Worm (Caenorhabditis elegans) whole organism, early embryonic: Measurements from ENCODE around the gene frpr-17.

Experiments used
- B0310.2 ChIP-seq: sonication (generic microtip); optimal IDR thresholded peaks from 2 replicates; lab custom pipeline; 2016; ENCODE audit warnings: mild to moderate bottlenecking, missing genetic modification characterization, missing compliant biosample characterization
- F13C5.2 ChIP-seq: sonication (generic microtip); optimal IDR thresholded peaks from 2 replicates; lab custom pipeline; 2017; ENCODE audit warnings: mild to moderate bottlenecking, missing genetic modification characterization, inconsistent platforms, missing compliant biosample characterization
- aly-1 ChIP-seq: sonication (generic microtip); optimal IDR thresholded peaks from 2 replicates; lab custom pipeline; 2016; ENCODE audit warnings: missing genetic modification characterization, missing compliant biosample characterization
- ama-1 ChIP-seq: fragments of 150-350 bp; optimal IDR thresholded peaks from 2 replicates; lab custom pipeline; 2014
- ceh-13 ChIP-seq: fragments of 200-800 bp; sonication (Bioruptor generic); optimal IDR thresholded peaks from 2 replicates; lab custom pipeline; 2018; ENCODE audit warnings: mild to moderate bottlenecking, missing genetic modification characterization, missing compliant biosample characterization
- ceh-36 ChIP-seq: sonication (generic microtip); optimal IDR thresholded peaks from 2 replicates; lab custom pipeline; 2016; ENCODE audit warnings: missing genetic modification characterization, inconsistent platforms, missing compliant biosample characterization
- ets-7 ChIP-seq: sonication (generic microtip); optimal IDR thresholded peaks from 2 replicates; lab custom pipeline; 2016; ENCODE audit warnings: missing genotype, missing genetic modification characterization, missing compliant biosample characterization
- flt-1 ChIP-seq: fragments of 200-800 bp; sonication (Bioruptor generic); IDR thresholded peaks from 2 replicates; pipeline ENCODE4 v1.3.6; 2022; ENCODE audit warnings: missing genetic modification characterization, missing compliant biosample characterization
- hmbx-1 ChIP-seq: sonication (generic microtip); optimal IDR thresholded peaks from 2 replicates; lab custom pipeline; 2016; ENCODE audit warnings: mild to moderate bottlenecking, missing genetic modification characterization, missing compliant biosample characterization
- hmg-4 ChIP-seq: fragments of 200-800 bp; sonication (Bioruptor generic); optimal IDR thresholded peaks from 2 replicates; lab custom pipeline; 2018; ENCODE audit warnings: mild to moderate bottlenecking, missing genetic modification characterization, missing compliant biosample characterization
- hnd-1 ChIP-seq: sonication (generic microtip); optimal IDR thresholded peaks from 2 replicates; lab custom pipeline; 2016; ENCODE audit warnings: missing genetic modification characterization, missing compliant biosample characterization
- pes-1 ChIP-seq: fragments of 200-800 bp; sonication (Bioruptor generic); IDR thresholded peaks from 2 replicates; pipeline ENCODE4 v1.3.6; 2022; ENCODE audit warnings: missing genetic modification reagents, missing genetic modification characterization, missing compliant biosample characterization
- scrt-1 ChIP-seq: fragments of 200-800 bp; sonication (Bioruptor generic); IDR thresholded peaks from 2 replicates; pipeline ENCODE4 v1.3.6; 2022; ENCODE audit warnings: missing genetic modification characterization, missing compliant biosample characterization
- sea-1 ChIP-seq: fragments of 200-800 bp; sonication (Bioruptor generic); conservative IDR thresholded peaks from 2 replicates; pipeline ENCODE4 v1.3.6; 2022; ENCODE audit warnings: missing genetic modification characterization, missing compliant biosample characterization
- tbx-11 ChIP-seq: fragments of 200-800 bp; sonication (Bioruptor generic); IDR thresholded peaks from 2 replicates; pipeline ENCODE4 v1.3.6; 2022; ENCODE audit warnings: missing genetic modification characterization, missing compliant biosample characterization
- tbx-37 ChIP-seq: fragments of 200-800 bp; sonication (Bioruptor generic); conservative IDR thresholded peaks from 2 replicates; pipeline ENCODE4 v1.3.6; 2022; ENCODE audit warnings: missing genetic modification reagents, missing genetic modification characterization, missing compliant biosample characterization
- tra-4 ChIP-seq: sonication (generic microtip); optimal IDR thresholded peaks from 2 replicates; lab custom pipeline; 2017; ENCODE audit warnings: missing genetic modification characterization, missing compliant biosample characterization

The frpr-17 gene

ce11 chrX:14435648-14436155 is 29.8 kb downstream of the frpr-17 start:
- TF ChIP-seq ceh-13 (GFP tag; lab: Kevin White, UChicago): no peak
- TF ChIP-seq pes-1 (GFP tag; lab: Robert Waterston, UW): no peak
- no peak for TF ChIP-seq hmg-4 (GFP tag; lab: Kevin White, UChicago)
- no peak for TF ChIP-seq ets-7 (tag; lab: Kevin White, UChicago)
- TF ChIP-seq F13C5.2 (tag; lab: Kevin White, UChicago): no peak
- no peak for TF ChIP-seq tbx-37 (GFP tag; lab: Robert Waterston, UW)
- TF ChIP-seq hnd-1 (tag; lab: Kevin White, UChicago): no peak
- TF ChIP-seq B0310.2 (tag; lab: Kevin White, UChicago): no peak
- no peak for TF ChIP-seq ama-1 (lab: Kevin White, UChicago)
- no peak for TF ChIP-seq ceh-36 (tag; lab: Kevin White, UChicago)
- TF ChIP-seq flt-1 (GFP tag; lab: Robert Waterston, UW): no peak
- no peak for TF ChIP-seq tbx-11 (GFP tag; lab: Robert Waterston, UW)
- TF ChIP-seq hmbx-1: no peak
- no peak for TF ChIP-seq aly-1
- no peak for TF ChIP-seq tra-4
- no peak for TF ChIP-seq scrt-1
- no peak for TF ChIP-seq sea-1 (GFP tag; lab: Robert Waterston, UW)

- no peak for TF ChIP-seq ama-1 (lab: Kevin White, UChicago)
- TF ChIP-seq ceh-13 (GFP tag; lab: Kevin White, UChicago): no peak
- no peak for TF ChIP-seq hmg-4 (GFP tag; lab: Kevin White, UChicago)
- no peak for TF ChIP-seq B0310.2 (tag; lab: Kevin White, UChicago)
- no peak for TF ChIP-seq tra-4
- no peak for TF ChIP-seq hnd-1 (tag; lab: Kevin White, UChicago)
- TF ChIP-seq hmbx-1: no peak
- no peak for TF ChIP-seq scrt-1
- no peak for TF ChIP-seq F13C5.2 (tag; lab: Kevin White, UChicago)
- TF ChIP-seq sea-1 (GFP tag; lab: Robert Waterston, UW): no peak
- TF ChIP-seq tbx-11 (GFP tag; lab: Robert Waterston, UW): no peak
Observed at ce11 chrX:14442321-14442720, 36.4 kb downstream of the frpr-17 start, which contains the start of gene F23D12.3. Gene F23D12.3 (plus strand): TSS chrX:14442621.

- TF ChIP-seq B0310.2 (tag; lab: Kevin White, UChicago) (no peak), ama-1 (lab: Kevin White, UChicago) (no peak), hnd-1 (tag; lab: Kevin White, UChicago) (no peak), scrt-1 (no peak), hmbx-1 (no peak), pes-1 (GFP tag; lab: Robert Waterston, UW) (no peak), ets-7 (tag; lab: Kevin White, UChicago) (no peak), F13C5.2 (tag; lab: Kevin White, UChicago) (no peak), tbx-11 (GFP tag; lab: Robert Waterston, UW) (no peak), sea-1 (GFP tag; lab: Robert Waterston, UW) (no peak), ceh-36 (tag; lab: Kevin White, UChicago) (no peak), tbx-37 (GFP tag; lab: Robert Waterston, UW) (no peak), hmg-4 (GFP tag; lab: Kevin White, UChicago) (no peak)
Observed at ce11 chrX:14444701-14445100, 38.8 kb downstream of the frpr-17 start, which contains the start of gene F23D12.4. Gene F23D12.4 (plus strand): TSS chrX:14445001.

- no peak for TF ChIP-seq ceh-36 (tag; lab: Kevin White, UChicago)
- TF ChIP-seq sea-1 (GFP tag; lab: Robert Waterston, UW): no peak
Observed at ce11 chrX:14447498-14447897, 41.6 kb downstream of the frpr-17 start.

ce11 chrX:14447910-14448309 is 42.0 kb downstream of the frpr-17 start, which contains the start of gene jmjd-3.2:
Gene jmjd-3.2 (plus strand): TSS chrX:14448210.
- TF ChIP-seq tbx-37 (GFP tag; lab: Robert Waterston, UW) (no peak), hnd-1 (tag; lab: Kevin White, UChicago) (no peak), flt-1 (GFP tag; lab: Robert Waterston, UW) (no peak), hmg-4 (GFP tag; lab: Kevin White, UChicago) (no peak), hmbx-1 (no peak), tra-4 (no peak), ama-1 (lab: Kevin White, UChicago) (no peak), tbx-11 (GFP tag; lab: Robert Waterston, UW) (no peak), aly-1 (no peak), F13C5.2 (tag; lab: Kevin White, UChicago) (no peak), ceh-13 (GFP tag; lab: Kevin White, UChicago) (no peak), sea-1 (GFP tag; lab: Robert Waterston, UW) (no peak)

ce11 chrX:14453735-14454134 is 47.8 kb downstream of the frpr-17 start, which contains the start of gene F23D12.7:
Gene F23D12.7 (minus strand): TSS chrX:14453835.
- TF ChIP-seq tbx-11 (GFP tag; lab: Robert Waterston, UW) (no peak), ama-1 (lab: Kevin White, UChicago) (no peak), aly-1 (no peak), hmg-4 (GFP tag; lab: Kevin White, UChicago) (no peak), pes-1 (GFP tag; lab: Robert Waterston, UW) (no peak), hnd-1 (tag; lab: Kevin White, UChicago) (no peak), tra-4 (no peak), F13C5.2 (tag; lab: Kevin White, UChicago) (no peak)

- TF ChIP-seq sea-1 (GFP tag; lab: Robert Waterston, UW): no peak
- TF ChIP-seq scrt-1: no peak
- TF ChIP-seq pes-1 (GFP tag; lab: Robert Waterston, UW): no peak
- no peak for TF ChIP-seq hnd-1 (tag; lab: Kevin White, UChicago)
- TF ChIP-seq ceh-13 (GFP tag; lab: Kevin White, UChicago): no peak
- no peak for TF ChIP-seq hmg-4 (GFP tag; lab: Kevin White, UChicago)
- TF ChIP-seq tbx-37 (GFP tag; lab: Robert Waterston, UW): no peak
- TF ChIP-seq tbx-11 (GFP tag; lab: Robert Waterston, UW): no peak
- TF ChIP-seq aly-1: no peak
- no peak for TF ChIP-seq tra-4
- no peak for TF ChIP-seq B0310.2 (tag; lab: Kevin White, UChicago)
- TF ChIP-seq ama-1 (lab: Kevin White, UChicago): no peak
- no peak for TF ChIP-seq ceh-36 (tag; lab: Kevin White, UChicago)
- no peak for TF ChIP-seq F13C5.2 (tag; lab: Kevin White, UChicago)
- TF ChIP-seq hmbx-1: no peak
- TF ChIP-seq ets-7 (tag; lab: Kevin White, UChicago): no peak
- TF ChIP-seq flt-1 (GFP tag; lab: Robert Waterston, UW): no peak
Observed at ce11 chrX:14455419-14455818, 49.5 kb downstream of the frpr-17 start, which contains the start of gene Y66C5A.1. Gene Y66C5A.1 (minus strand): TSS chrX:14455519.
